Worm (Caenorhabditis elegans) whole organism, L4 larva: Measurements from ENCODE around the gene Y62H9A.1.

Experiments
- F26F4.8 ChIP-seq: fragments of 200-800 bp; sonication (Bioruptor generic); conservative IDR thresholded peaks from 2 replicates; pipeline ENCODE4 v1.3.6; 2022; ENCODE audit warnings: missing genetic modification characterization, missing compliant biosample characterization
- T26A8.4 ChIP-seq: fragments of 200-800 bp; sonication (Bioruptor generic); IDR thresholded peaks from 2 replicates; pipeline ENCODE4 v1.3.6; 2022; ENCODE audit warnings: missing genetic modification characterization, missing compliant biosample characterization
- Y48G9A.11 ChIP-seq: fragments of 200-800 bp; sonication (Bioruptor generic); IDR thresholded peaks from 2 replicates; pipeline ENCODE4 v1.3.6; 2022; ENCODE audit warnings: missing genetic modification reagents, missing genetic modification characterization, missing compliant biosample characterization
- aha-1 ChIP-seq: fragments of 150-350 bp; peaks from one replicate; lab custom pipeline; 2014; ENCODE audit warnings: missing biosample characterization, missing genetic modification characterization
- aly-2 ChIP-seq: sonication (generic microtip); optimal IDR thresholded peaks from 2 replicates; lab custom pipeline; 2018; ENCODE audit warnings: missing biosample characterization, missing genetic modification characterization
- ama-1 ChIP-seq: fragments of 150-350 bp; optimal IDR thresholded peaks from 2 replicates; lab custom pipeline; 2014; ENCODE audit warnings: inconsistent platforms, mixed read lengths
- arid-1 ChIP-seq: fragments of 200-800 bp; sonication (Bioruptor generic); conservative IDR thresholded peaks from 2 replicates; pipeline ENCODE4 v1.3.6; 2022; ENCODE audit warnings: missing genetic modification reagents, missing genetic modification characterization, missing compliant biosample characterization
- ceh-28 ChIP-seq: fragments of 150-350 bp; optimal IDR thresholded peaks from 2 replicates; lab custom pipeline; 2014; ENCODE audit warnings: missing biosample characterization, missing genetic modification reagents, missing genetic modification characterization
- ceh-82 ChIP-seq: sonication (generic microtip); optimal IDR thresholded peaks from 2 replicates; lab custom pipeline; 2017; ENCODE audit warnings: missing biosample characterization, missing genetic modification characterization
- ces-1 ChIP-seq: fragments of 150-350 bp; sonication (generic microtip); optimal IDR thresholded peaks from 4 replicates; lab custom pipeline; 2014; ENCODE audit warnings: missing biosample characterization, missing genetic modification reagents, missing genetic modification characterization
- ctbp-1 ChIP-seq: fragments of 200-800 bp; sonication (Bioruptor generic); IDR thresholded peaks from 2 replicates; pipeline ENCODE4 v1.3.6; 2022; ENCODE audit warnings: missing genetic modification reagents, missing genetic modification characterization, missing compliant biosample characterization
- daf-8 ChIP-seq: fragments of 200-800 bp; sonication (Bioruptor generic); IDR thresholded peaks from 2 replicates; pipeline ENCODE4 v1.3.6; 2022; ENCODE audit warnings: missing genetic modification characterization, missing compliant biosample characterization
- dmd-8 ChIP-seq: fragments of 200-800 bp; sonication (Bioruptor generic); IDR thresholded peaks from 2 replicates; pipeline ENCODE4 v1.3.6; 2022; ENCODE audit warnings: missing genetic modification characterization, missing compliant biosample characterization
- egl-27 ChIP-seq: sonication (generic microtip); optimal IDR thresholded peaks from 3 replicates; lab custom pipeline; 2017; ENCODE audit warnings: missing biosample characterization, missing genetic modification reagents, missing genetic modification characterization
- fkh-10 ChIP-seq: fragments of 150-350 bp; optimal IDR thresholded peaks from 2 replicates; lab custom pipeline; 2014; ENCODE audit warnings: missing biosample characterization, missing genetic modification reagents, missing genetic modification characterization
- fos-1 ChIP-seq: fragments of 150-350 bp; optimal IDR thresholded peaks from 2 replicates; lab custom pipeline; 2014; ENCODE audit warnings: missing biosample characterization, missing genetic modification characterization
- hlh-11 ChIP-seq: fragments of 200-800 bp; sonication (Bioruptor generic); optimal IDR thresholded peaks from 2 replicates; lab custom pipeline; 2018; ENCODE audit warnings: mild to moderate bottlenecking, missing genetic modification characterization, missing compliant biosample characterization
- hlh-30 ChIP-seq: sonication (generic microtip); optimal IDR thresholded peaks from 2 replicates; lab custom pipeline; 2017; ENCODE audit warnings: antibody characterized with exemption, mild to moderate bottlenecking, missing genetic modification characterization, missing compliant biosample characterization; ENCODE audit not compliant: insufficient read depth
- lin-15B ChIP-seq: fragments of 150-350 bp; sonication (generic microtip); optimal IDR thresholded peaks from 3 replicates; lab custom pipeline; 2014; ENCODE audit warnings: missing biosample characterization, missing genetic modification characterization
- lin-29 ChIP-seq: fragments of 200-800 bp; sonication (Bioruptor generic); IDR thresholded peaks from 2 replicates; pipeline ENCODE4 v1.3.6; 2022; ENCODE audit warnings: missing genetic modification reagents, missing genetic modification characterization, missing compliant biosample characterization
- lin-38 ChIP-seq: fragments of 200-800 bp; sonication (Bioruptor generic); IDR thresholded peaks from 2 replicates; pipeline ENCODE4 v1.3.6; 2022; ENCODE audit warnings: missing genetic modification reagents, missing genetic modification characterization, missing compliant biosample characterization
- madf-9 ChIP-seq: fragments of 200-800 bp; sonication (Bioruptor generic); conservative IDR thresholded peaks from 2 replicates; pipeline ENCODE4 v1.3.6; 2022; ENCODE audit warnings: missing genetic modification reagents, missing genetic modification characterization, missing compliant biosample characterization
- nhr-11 ChIP-seq: fragments of 150-350 bp; optimal IDR thresholded peaks from 2 replicates; lab custom pipeline; 2014; ENCODE audit warnings: missing biosample characterization, missing genetic modification characterization
- nhr-237 ChIP-seq: sonication (generic microtip); optimal IDR thresholded peaks from 2 replicates; lab custom pipeline; 2017; ENCODE audit warnings: missing biosample characterization, missing genetic modification characterization
- php-3 ChIP-seq: fragments of 200-800 bp; sonication (Bioruptor generic); IDR thresholded peaks from 2 replicates; pipeline ENCODE4 v1.3.6; 2022; ENCODE audit warnings: missing genetic modification reagents, missing genetic modification characterization, missing compliant biosample characterization
- saeg-2 ChIP-seq: fragments of 200-800 bp; sonication (Bioruptor generic); IDR thresholded peaks from 2 replicates; pipeline ENCODE4 v1.3.6; 2022; ENCODE audit warnings: missing genetic modification reagents, missing genetic modification characterization, missing compliant biosample characterization
- sdz-12 ChIP-seq: fragments of 200-800 bp; sonication (Bioruptor generic); optimal IDR thresholded peaks from 2 replicates; lab custom pipeline; 2018; ENCODE audit warnings: mild to moderate bottlenecking, missing genetic modification characterization, missing compliant biosample characterization
- set-16 ChIP-seq: fragments of 200-800 bp; sonication (Bioruptor generic); IDR thresholded peaks from 2 replicates; pipeline ENCODE4 v1.3.6; 2022; ENCODE audit warnings: missing genetic modification reagents, missing genetic modification characterization, missing compliant biosample characterization
- snpc-1.2 ChIP-seq: fragments of 200-800 bp; sonication (Bioruptor generic); IDR thresholded peaks from 2 replicates; pipeline ENCODE4 v1.3.6; 2022; ENCODE audit warnings: missing genetic modification reagents, missing genetic modification characterization, missing compliant biosample characterization
- snpc-4 ChIP-seq: fragments of 150-350 bp; optimal IDR thresholded peaks from 2 replicates; lab custom pipeline; 2014; ENCODE audit warnings: missing biosample characterization, missing genetic modification characterization
- tra-1 ChIP-seq: fragments of 200-800 bp; sonication (Bioruptor generic); IDR thresholded peaks from 2 replicates; pipeline ENCODE4 v1.3.6; 2022; ENCODE audit warnings: missing genetic modification reagents, missing genetic modification characterization, missing compliant biosample characterization
- unc-62 ChIP-seq, 3 experiments: fragments of 150-350 bp in 1 of 3; sonication (generic microtip); optimal IDR thresholded peaks in 2 of 3; peaks in 1 of 3; 1 replicate in 1 of 3; 2 replicates in 2 of 3; lab custom pipeline; 2014 to 2017; ENCODE audit warnings: missing biosample characterization in 3 of 3, missing genetic modification characterization in 3 of 3, missing genetic modification reagents in 3 of 3, missing genotype in 1 of 3
- vab-7 ChIP-seq: fragments of 200-800 bp; sonication (Bioruptor generic); IDR thresholded peaks from 2 replicates; pipeline ENCODE4 v1.3.6; 2022; ENCODE audit warnings: missing genetic modification reagents, missing genetic modification characterization, missing compliant biosample characterization
- zfp-3 ChIP-seq: fragments of 200-800 bp; sonication (Bioruptor generic); conservative IDR thresholded peaks from 2 replicates; pipeline ENCODE4 v1.3.6; 2022; ENCODE audit warnings: missing genetic modification reagents, missing genetic modification characterization, missing compliant biosample characterization
- zip-11 ChIP-seq: fragments of 200-800 bp; sonication (Bioruptor generic); IDR thresholded peaks from 2 replicates; pipeline ENCODE4 v1.3.6; 2022; ENCODE audit warnings: missing genetic modification characterization, missing compliant biosample characterization
- zip-2 ChIP-seq: fragments of 150-350 bp; optimal IDR thresholded peaks from 2 replicates; lab custom pipeline; 2014; ENCODE audit warnings: missing biosample characterization, missing genetic modification characterization
- ztf-11 ChIP-seq: fragments of 150-350 bp; optimal IDR thresholded peaks from 2 replicates; lab custom pipeline; 2014; ENCODE audit warnings: missing biosample characterization, missing genetic modification characterization
- ztf-7 ChIP-seq: fragments of 150-350 bp; optimal IDR thresholded peaks from 2 replicates; lab custom pipeline; 2014; ENCODE audit warnings: missing biosample characterization, missing genetic modification characterization

Y62H9A.1 gene

ce11 chrX:11875260-11875659 is at the start of gene Y62H9A.1:
TSS of gene Y62H9A.1 (plus strand) at chrX:11875541.
- TF ChIP-seq hlh-11 (tag; lab: Kevin White, UChicago), result no peak
- no peak for TF ChIP-seq php-3
- TF ChIP-seq lin-29 (GFP tag; lab: Robert Waterston, UW), result no peak
- TF ChIP-seq zip-2 (tag; lab: Kevin White, UChicago), result no peak
- no peak for TF ChIP-seq arid-1 (GFP tag; lab: Robert Waterston, UW)
- no peak for TF ChIP-seq ctbp-1 (GFP tag; lab: Robert Waterston, UW)
- TF ChIP-seq aha-1, result no peak
- TF ChIP-seq sdz-12, result no peak
- no peak for TF ChIP-seq egl-27 (tag; lab: Kevin White, UChicago)
- TF ChIP-seq tra-1 (GFP tag; lab: Robert Waterston, UW), result no peak
- TF ChIP-seq ztf-11 (tag; lab: Kevin White, UChicago), result no peak
- TF ChIP-seq hlh-30 (tag; lab: Kevin White, UChicago), result no peak
- TF ChIP-seq ztf-7, result no peak
- no peak for TF ChIP-seq nhr-11 (tag; lab: Kevin White, UChicago)
- no peak for TF ChIP-seq snpc-1.2

- TF ChIP-seq ceh-82 (tag; lab: Kevin White, UChicago) (no peak), ama-1 (lab: Kevin White, UChicago) (no peak), zfp-3 (no peak), zip-11 (GFP tag; lab: Robert Waterston, UW) (no peak), lin-38 (GFP tag; lab: Robert Waterston, UW) (no peak), aha-1 (peak; percentile 14), snpc-4 (tag; lab: Kevin White, UChicago) (no peak), madf-9 (GFP tag; lab: Robert Waterston, UW) (no peak), T26A8.4 (GFP tag; lab: Robert Waterston, UW) (no peak), hlh-30 (tag; lab: Kevin White, UChicago) (no peak), fkh-10 (peak; percentile 61), set-16 (no peak), dmd-8 (GFP tag; lab: Robert Waterston, UW) (no peak), lin-29 (GFP tag; lab: Robert Waterston, UW) (no peak)
Observed at ce11 chrX:11826892-11827291, 48.4 kb upstream of the Y62H9A.1 start.

ce11 chrX:11827528-11827927 is 47.8 kb upstream of the Y62H9A.1 start:
- TF ChIP-seq unc-62 (GFP tag; optimal IDR thresholded peaks at IDR 0.05 in 1 of 2; lab: Kevin White, UChicago), result peak in 1 of 2 experiments; percentile 21
- TF ChIP-seq unc-62 (tag; optimal IDR thresholded peaks at IDR 0.05; lab: Kevin White, UChicago), result no peak
- peak; percentile 91 for TF ChIP-seq aha-1
- no peak for TF ChIP-seq F26F4.8 (GFP tag; lab: Robert Waterston, UW)

- no peak for TF ChIP-seq F26F4.8 (GFP tag; lab: Robert Waterston, UW)
- peak in 1 of 2 experiments; percentile 92 for TF ChIP-seq unc-62 (GFP tag; optimal IDR thresholded peaks at IDR 0.05 in 1 of 2; lab: Kevin White, UChicago)
- TF ChIP-seq unc-62 (tag; optimal IDR thresholded peaks at IDR 0.05; lab: Kevin White, UChicago), result no peak
Observed at ce11 chrX:11828661-11829060, 46.7 kb upstream of the Y62H9A.1 start.

ce11 chrX:11837378-11837777 is 38.0 kb upstream of the Y62H9A.1 start, which contains the start of gene taf-7.1:
TSS of gene taf-7.1 (minus strand) at chrX:11837478.
- TF ChIP-seq nhr-11 (tag; lab: Kevin White, UChicago) (no peak), fos-1 (no peak), egl-27 (tag; lab: Kevin White, UChicago) (no peak)

ce11 chrX:11843363-11843762 is 32.0 kb upstream of the Y62H9A.1 start, which contains the start of gene F54F7.2:
TSS of gene F54F7.2 (plus strand) at chrX:11843663.
- TF ChIP-seq lin-15B (tag; lab: Kevin White, UChicago), result no peak
- no peak for TF ChIP-seq set-16
- TF ChIP-seq hlh-30 (tag; lab: Kevin White, UChicago), result no peak
- no peak for TF ChIP-seq Y48G9A.11 (GFP tag; lab: Robert Waterston, UW)
- no peak for TF ChIP-seq daf-8 (GFP tag; lab: Robert Waterston, UW)
- no peak for TF ChIP-seq saeg-2 (GFP tag; lab: Robert Waterston, UW)
- TF ChIP-seq nhr-237, result no peak
- no peak for TF ChIP-seq zip-11 (GFP tag; lab: Robert Waterston, UW)
- TF ChIP-seq fos-1, result no peak
- no peak for TF ChIP-seq aly-2 (tag; lab: Kevin White, UChicago)
- no peak for TF ChIP-seq ces-1
- no peak for TF ChIP-seq vab-7 (GFP tag; lab: Robert Waterston, UW)
- TF ChIP-seq dmd-8 (GFP tag; lab: Robert Waterston, UW), result no peak
- no peak for TF ChIP-seq aha-1
- TF ChIP-seq ceh-28 (tag; lab: Kevin White, UChicago), result no peak
- TF ChIP-seq, all 104 proteins: peak for 0
